Fruit fly (Drosophila melanogaster) whole organism, embryonic: ENCODE data around the gene CG34269.

Experiments
- CG15269 ChIP-seq: fragments of 200-800 bp; sonication (Bioruptor generic); optimal IDR thresholded peaks from 2 replicates; lab custom pipeline; 2018; ENCODE audit warnings: missing biosample characterization, mild to moderate bottlenecking, missing genetic modification characterization, moderate library complexity
- insv ChIP-seq, 2 experiments: fragments of 200-800 bp; sonication (Bioruptor generic); optimal IDR thresholded peaks; 3 replicates each; lab custom pipeline; 2016 to 2018; ENCODE audit warnings: missing biosample characterization in 2 of 2, missing genetic modification characterization in 2 of 2

DNA sequence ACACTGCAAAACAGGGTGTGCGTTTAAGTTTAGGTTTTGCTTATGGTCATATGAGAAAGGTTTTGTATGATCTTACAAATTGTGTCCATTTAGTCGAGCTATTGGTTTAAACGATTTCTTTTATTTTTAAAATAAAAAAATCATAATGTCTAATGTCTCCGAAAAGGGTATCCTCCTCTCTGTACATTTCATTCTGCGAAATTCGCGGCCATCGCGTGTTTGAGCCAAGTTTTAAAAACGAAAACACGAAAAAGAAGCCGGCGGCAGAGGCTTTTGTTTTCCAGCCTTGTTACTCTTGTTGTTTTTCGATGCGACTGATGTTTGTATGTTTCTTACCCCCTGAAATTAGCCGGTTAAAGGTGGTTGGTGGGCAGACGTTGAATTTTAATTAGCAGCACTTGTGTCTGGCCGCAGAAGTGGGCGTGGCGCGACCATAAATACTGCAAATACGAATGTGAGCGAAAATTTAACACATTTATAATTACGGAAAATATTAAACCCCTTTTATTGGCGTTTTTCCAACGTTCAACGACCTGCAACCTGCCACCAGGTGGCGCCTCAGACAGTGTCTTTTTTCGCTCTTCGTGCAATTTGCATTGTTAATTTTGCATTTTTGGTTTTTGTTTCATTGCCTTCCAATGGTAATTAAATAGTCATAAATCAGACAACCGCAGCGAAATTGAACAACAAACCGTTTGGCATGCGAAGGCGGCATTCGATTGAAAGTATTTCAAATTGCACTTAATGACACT lies 7.5 kb upstream of the CG34269 start:
- TF ChIP-seq insv (GFP tag; optimal IDR thresholded peaks at IDR 0.05; lab: Kevin White, UChicago) (no peak), CG15269 (tag; lab: Kevin White, UChicago) (no peak)
